Worm (Caenorhabditis elegans): Measurements from ENCODE around the gene bir-1.

Gene bir-1

DNA sequence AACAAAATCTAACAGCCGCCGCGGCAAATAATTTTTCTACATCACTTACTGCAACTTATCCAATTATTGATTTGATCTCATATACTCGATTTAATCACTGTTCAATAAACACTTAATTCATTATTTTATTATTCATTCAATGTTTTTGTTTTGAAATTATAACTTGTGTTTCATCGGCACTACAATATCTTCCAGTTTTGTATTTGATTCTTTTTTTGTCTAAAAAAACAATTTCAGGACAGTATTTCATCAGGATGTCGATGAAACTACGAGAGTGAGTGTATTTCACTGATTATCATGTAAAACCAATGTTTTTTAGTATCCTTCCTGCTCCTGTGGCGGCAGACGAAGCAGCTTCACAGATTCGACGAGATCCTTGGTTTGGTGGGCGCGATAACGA lies 967 bp downstream of the bir-1 start, which contains the start of gene skp-1:
Gene skp-1, plus strand, starts transcription at position 238 of the 400 bp plus-strand sequence.
- TF ChIP-seq sea-1 (GFP tag; conservative IDR thresholded peaks at IDR 0.05) (no peak), tbx-11 (GFP tag; IDR thresholded peaks at IDR 0.05) (no peak)

DNA sequence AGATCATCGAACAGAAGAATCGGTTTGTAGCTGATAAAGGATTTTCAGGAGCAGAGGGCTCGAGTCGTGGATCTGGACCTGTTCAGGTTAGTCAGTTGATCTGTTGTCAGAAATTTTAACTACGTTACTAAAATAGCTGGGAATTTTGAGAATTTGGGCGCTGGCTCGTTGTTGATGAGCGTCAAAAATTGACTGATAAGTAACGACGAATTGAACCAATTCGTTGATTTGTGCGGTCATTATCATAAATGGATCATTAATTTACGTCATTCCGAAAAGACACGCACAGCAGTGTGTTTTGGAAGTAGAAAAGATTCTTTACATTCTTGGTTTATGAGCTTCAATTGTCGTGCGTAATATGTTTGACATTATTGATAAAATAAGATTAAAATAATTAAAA lies 3.5 kb downstream of the bir-1 start:
- TF ChIP-seq sea-1 (GFP tag; conservative IDR thresholded peaks at IDR 0.05), result no peak
- TF ChIP-seq scrt-1 (GFP tag; IDR thresholded peaks at IDR 0.05), result no peak
- TF ChIP-seq pes-1 (GFP tag; IDR thresholded peaks at IDR 0.05), result no peak
- no peak for TF ChIP-seq hnd-1 (tag; optimal IDR thresholded peaks at IDR 0.05)
- no peak for TF ChIP-seq ceh-13 (GFP tag; optimal IDR thresholded peaks at IDR 0.05)
- no peak for TF ChIP-seq flt-1 (GFP tag; IDR thresholded peaks at IDR 0.05)
- TF ChIP-seq tra-4 (tag; optimal IDR thresholded peaks at IDR 0.05), result no peak
- no peak for TF ChIP-seq tbx-11 (GFP tag; IDR thresholded peaks at IDR 0.05)
- no peak for TF ChIP-seq hmbx-1 (tag; optimal IDR thresholded peaks at IDR 0.05)
- no peak for TF ChIP-seq aly-1 (tag; optimal IDR thresholded peaks at IDR 0.05)
- TF ChIP-seq ceh-36 (tag; optimal IDR thresholded peaks at IDR 0.05), result no peak
- TF ChIP-seq B0310.2 (tag; optimal IDR thresholded peaks at IDR 0.05), result no peak
- no peak for TF ChIP-seq ama-1 (optimal IDR thresholded peaks at IDR 0.05)

DNA sequence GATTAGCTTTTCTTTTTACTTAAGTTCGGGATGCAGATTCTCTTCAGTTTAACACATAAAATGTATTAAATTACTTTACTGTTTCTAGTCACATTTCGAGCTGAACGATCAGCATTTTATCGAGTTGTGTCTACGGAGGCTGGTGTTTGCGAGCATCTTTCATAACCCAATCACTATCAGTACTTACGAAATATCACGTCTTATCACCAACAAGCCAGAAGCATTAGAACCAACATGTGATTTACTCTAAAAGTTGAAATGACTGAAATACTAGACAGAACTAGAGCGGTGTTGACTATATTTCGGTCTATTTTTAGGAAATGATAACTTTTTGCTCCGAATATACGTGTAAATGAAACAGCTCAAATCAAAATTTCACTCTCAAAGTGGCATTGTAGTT lies 4.2 kb downstream of the bir-1 start:
- TF ChIP-seq ceh-13 (GFP tag; optimal IDR thresholded peaks at IDR 0.05) (no peak), F13C5.2 (tag; optimal IDR thresholded peaks at IDR 0.05) (no peak), scrt-1 (GFP tag; IDR thresholded peaks at IDR 0.05) (no peak), hmg-4 (GFP tag; optimal IDR thresholded peaks at IDR 0.05) (no peak), aly-1 (tag; optimal IDR thresholded peaks at IDR 0.05) (no peak)

DNA sequence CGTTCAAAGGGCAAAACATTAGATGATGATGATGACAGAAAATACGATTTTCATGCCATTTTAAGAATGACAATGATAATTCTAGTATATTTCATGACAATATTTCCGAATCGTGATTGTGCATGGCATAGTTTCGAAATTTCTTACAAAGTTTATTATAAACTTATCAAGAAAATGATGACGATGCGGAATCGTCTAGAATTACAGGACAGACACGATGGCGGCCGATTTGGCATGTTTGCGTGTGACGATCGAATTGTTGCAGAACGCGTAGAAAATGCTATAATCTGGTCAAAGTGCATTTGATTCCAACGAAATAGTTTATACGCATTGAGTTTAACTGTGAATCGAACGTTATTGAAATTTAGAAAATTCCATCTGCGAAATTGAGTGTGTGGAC lies 5.0 kb downstream of the bir-1 start:
- TF ChIP-seq tbx-11 (GFP tag; IDR thresholded peaks at IDR 0.05) (no peak), tra-4 (tag; optimal IDR thresholded peaks at IDR 0.05) (no peak), sea-1 (GFP tag; conservative IDR thresholded peaks at IDR 0.05) (no peak), tbx-37 (GFP tag; conservative IDR thresholded peaks at IDR 0.05) (no peak), scrt-1 (GFP tag; IDR thresholded peaks at IDR 0.05) (no peak), F13C5.2 (tag; optimal IDR thresholded peaks at IDR 0.05) (no peak), hmbx-1 (tag; optimal IDR thresholded peaks at IDR 0.05) (no peak), ceh-36 (tag; optimal IDR thresholded peaks at IDR 0.05) (no peak), ets-7 (tag; optimal IDR thresholded peaks at IDR 0.05) (no peak), pes-1 (GFP tag; IDR thresholded peaks at IDR 0.05) (no peak), aly-1 (tag; optimal IDR thresholded peaks at IDR 0.05) (no peak), ama-1 (optimal IDR thresholded peaks at IDR 0.05) (no peak), flt-1 (GFP tag; IDR thresholded peaks at IDR 0.05) (no peak), B0310.2 (tag; optimal IDR thresholded peaks at IDR 0.05) (no peak), hnd-1 (tag; optimal IDR thresholded peaks at IDR 0.05) (no peak), ceh-13 (GFP tag; optimal IDR thresholded peaks at IDR 0.05) (no peak), hmg-4 (GFP tag; optimal IDR thresholded peaks at IDR 0.05) (no peak)

DNA sequence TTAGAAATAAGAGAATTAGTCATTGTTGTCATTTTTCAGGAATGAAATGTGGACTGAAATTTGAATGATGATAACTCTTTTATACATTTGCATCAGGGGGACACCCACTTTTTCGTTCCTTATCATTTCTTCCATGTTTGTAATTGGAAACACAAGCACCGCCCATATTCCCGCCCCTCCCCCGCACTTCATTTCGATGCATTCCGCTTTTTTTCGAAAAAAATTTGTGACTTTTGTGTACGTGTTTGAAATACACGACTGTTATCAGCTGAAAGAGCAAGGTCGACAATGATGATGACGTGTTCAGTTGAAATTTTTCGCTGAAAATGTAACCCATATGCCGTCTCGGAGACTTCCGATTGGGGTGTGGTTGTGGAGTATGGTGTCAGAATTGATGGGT lies 6.4 kb downstream of the bir-1 start, which contains the start of gene zip-10:
Gene zip-10, minus strand, starts transcription at position 43 of the 400 bp plus-strand sequence.
- TF ChIP-seq sea-1 (GFP tag; conservative IDR thresholded peaks at IDR 0.05), result no peak
- no peak for TF ChIP-seq aly-1 (tag; optimal IDR thresholded peaks at IDR 0.05)
- no peak for TF ChIP-seq ama-1 (optimal IDR thresholded peaks at IDR 0.05)
- no peak for TF ChIP-seq hmbx-1 (tag; optimal IDR thresholded peaks at IDR 0.05)
- no peak for TF ChIP-seq tra-4 (tag; optimal IDR thresholded peaks at IDR 0.05)
- no peak for TF ChIP-seq ceh-36 (tag; optimal IDR thresholded peaks at IDR 0.05)
- no peak for TF ChIP-seq hnd-1 (tag; optimal IDR thresholded peaks at IDR 0.05)
- TF ChIP-seq pes-1 (GFP tag; IDR thresholded peaks at IDR 0.05), result no peak
- TF ChIP-seq F13C5.2 (tag; optimal IDR thresholded peaks at IDR 0.05), result no peak
- no peak for TF ChIP-seq ceh-13 (GFP tag; optimal IDR thresholded peaks at IDR 0.05)
- TF ChIP-seq ets-7 (tag; optimal IDR thresholded peaks at IDR 0.05), result no peak
- TF ChIP-seq B0310.2 (tag; optimal IDR thresholded peaks at IDR 0.05), result no peak
- no peak for TF ChIP-seq hmg-4 (GFP tag; optimal IDR thresholded peaks at IDR 0.05)
- no peak for TF ChIP-seq flt-1 (GFP tag; IDR thresholded peaks at IDR 0.05)
- no peak for TF ChIP-seq scrt-1 (GFP tag; IDR thresholded peaks at IDR 0.05)
- TF ChIP-seq tbx-37 (GFP tag; conservative IDR thresholded peaks at IDR 0.05), result no peak
- TF ChIP-seq tbx-11 (GFP tag; IDR thresholded peaks at IDR 0.05), result no peak

DNA sequence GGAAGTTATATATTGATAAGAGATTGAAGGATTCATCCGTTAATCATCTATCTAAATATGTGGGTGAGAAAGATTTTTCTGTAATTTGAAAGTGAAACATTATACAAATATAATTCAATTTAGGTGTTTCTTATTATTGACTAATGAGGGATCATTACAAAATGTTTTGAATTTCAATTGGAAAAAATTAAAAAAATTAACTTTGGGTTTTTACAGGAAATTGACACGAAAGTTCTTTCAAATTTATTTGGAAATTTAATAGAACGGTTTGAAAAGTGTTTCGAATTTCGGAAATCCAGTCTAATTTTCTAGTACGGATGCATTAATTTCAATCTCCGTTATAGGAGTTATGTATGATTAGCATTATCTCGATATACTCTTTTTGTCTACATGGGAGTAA lies 8.8 kb downstream of the bir-1 start:
- TF ChIP-seq pes-1 (GFP tag; IDR thresholded peaks at IDR 0.05), result no peak
- no peak for TF ChIP-seq aly-1 (tag; optimal IDR thresholded peaks at IDR 0.05)
- no peak for TF ChIP-seq ets-7 (tag; optimal IDR thresholded peaks at IDR 0.05)
- no peak for TF ChIP-seq B0310.2 (tag; optimal IDR thresholded peaks at IDR 0.05)

DNA sequence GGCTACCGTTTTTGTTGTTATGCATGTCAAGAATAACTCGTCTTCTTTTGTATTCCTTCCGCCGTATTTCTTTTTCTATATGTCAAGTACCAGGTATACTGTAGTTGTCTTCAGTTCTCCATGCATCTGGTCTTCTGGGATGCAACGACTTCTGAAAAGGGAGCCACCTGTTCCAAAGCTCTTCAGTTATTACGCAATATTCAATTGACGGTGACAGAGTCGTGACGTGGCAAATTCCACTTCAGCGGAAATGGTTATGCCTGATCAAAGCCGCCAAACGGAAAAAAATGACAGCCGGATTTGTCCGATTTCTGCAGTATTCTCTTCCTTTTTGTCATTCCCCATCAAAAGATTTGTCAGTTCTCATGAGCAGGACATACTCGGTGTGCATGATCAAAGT lies 12.2 kb downstream of the bir-1 start:
- TF ChIP-seq pes-1 (GFP tag; IDR thresholded peaks at IDR 0.05) (no peak), sea-1 (GFP tag; conservative IDR thresholded peaks at IDR 0.05) (no peak), flt-1 (GFP tag; IDR thresholded peaks at IDR 0.05) (no peak), tra-4 (tag; optimal IDR thresholded peaks at IDR 0.05) (no peak), hnd-1 (tag; optimal IDR thresholded peaks at IDR 0.05) (no peak), B0310.2 (tag; optimal IDR thresholded peaks at IDR 0.05) (no peak), ets-7 (tag; optimal IDR thresholded peaks at IDR 0.05) (no peak), tbx-11 (GFP tag; IDR thresholded peaks at IDR 0.05) (no peak), ama-1 (optimal IDR thresholded peaks at IDR 0.05) (no peak), ceh-13 (GFP tag; optimal IDR thresholded peaks at IDR 0.05) (no peak), aly-1 (tag; optimal IDR thresholded peaks at IDR 0.05) (no peak), hmbx-1 (tag; optimal IDR thresholded peaks at IDR 0.05) (no peak)

DNA sequence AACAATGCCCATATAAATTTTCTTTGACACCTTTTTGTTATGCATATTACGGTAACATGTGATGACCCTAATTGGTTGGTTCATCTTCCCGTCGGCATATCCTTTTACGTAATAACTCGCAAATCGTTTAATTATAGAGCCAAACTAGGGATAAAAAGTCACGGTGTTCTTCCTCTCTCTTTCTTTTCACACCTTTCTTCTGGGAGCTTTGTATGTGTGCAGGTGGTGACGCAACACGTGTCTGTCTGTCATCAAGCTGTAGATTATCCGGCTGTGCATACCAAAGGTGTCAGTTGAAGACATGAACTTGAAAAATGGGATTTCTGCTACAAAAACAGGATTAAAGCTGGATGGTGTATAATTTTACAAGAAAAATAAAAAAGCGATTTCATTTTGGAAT lies 16.3 kb downstream of the bir-1 start:
- TF ChIP-seq sea-1 (GFP tag; conservative IDR thresholded peaks at IDR 0.05), result no peak
- TF ChIP-seq ceh-36 (tag; optimal IDR thresholded peaks at IDR 0.05), result peak; percentile 15
